Fruit fly (Drosophila melanogaster): ENCODE results near the gene CG1544.

The CG1544 gene

DNA sequence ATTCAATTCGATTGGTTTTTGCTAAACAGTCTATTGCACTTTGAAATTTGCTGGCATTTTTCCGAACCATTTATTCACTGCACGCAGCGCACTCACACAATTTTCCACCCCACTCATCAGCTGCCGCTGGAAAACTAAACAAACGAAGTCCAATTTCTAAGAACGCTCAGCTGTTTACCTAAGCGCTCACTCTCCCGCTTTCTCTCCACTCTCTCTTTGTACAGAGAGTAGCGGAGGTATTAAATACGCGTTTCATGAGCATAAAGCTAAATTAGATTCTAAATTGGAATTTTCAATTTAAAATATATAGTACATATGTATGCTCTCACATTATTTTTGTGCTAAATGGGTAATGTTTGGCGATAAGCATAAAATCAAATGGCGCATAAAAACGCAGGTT, 27.7 kb upstream of the CG1544 start, which contains the start of gene stops (continued):
- TF ChIP-seq zen2 (GFP tag; IDR thresholded peaks at IDR 0.05; ENCODE audit: partially characterized antibody) = no peak
- TF ChIP-seq fd96Cb (tag; optimal IDR thresholded peaks at IDR 0.05) = peak; percentile 41
- no peak for TF ChIP-seq hth (optimal IDR thresholded peaks at IDR 0.05)
- no peak for TF ChIP-seq CHES-1-like (GFP tag; optimal IDR thresholded peaks at IDR 0.05)
- TF ChIP-seq CG15696 (tag; optimal IDR thresholded peaks at IDR 0.05) = peak; percentile 31
- TF ChIP-seq peb (GFP tag; IDR thresholded peaks at IDR 0.05) = no peak
- no peak for TF ChIP-seq Lpt (GFP tag; optimal IDR thresholded peaks at IDR 0.05)
- no peak for TF ChIP-seq usp (GFP tag; optimal IDR thresholded peaks at IDR 0.05)
- TF ChIP-seq CG17385 (GFP tag; optimal IDR thresholded peaks at IDR 0.05) = peak; percentile 46
- no peak for TF ChIP-seq nerfin-2 (GFP tag; IDR thresholded peaks at IDR 0.05; ENCODE audit: partially characterized antibody)
- no peak for TF ChIP-seq CG4854 (GFP tag; optimal IDR thresholded peaks at IDR 0.05)
- no peak for TF ChIP-seq Myb (GFP tag; optimal IDR thresholded peaks at IDR 0.05)
- peak; percentile 76 for TF ChIP-seq HHEX (GFP tag; optimal IDR thresholded peaks at IDR 0.05)
- no peak for TF ChIP-seq CG30403 (GFP tag; optimal IDR thresholded peaks at IDR 0.05)
- TF ChIP-seq CG13287 (GFP tag; IDR thresholded peaks at IDR 0.05; ENCODE audit: partially characterized antibody) = no peak
- peak; percentile 61 for TF ChIP-seq CG2875 (GFP tag; optimal IDR thresholded peaks at IDR 0.05)
- TF ChIP-seq CG12155 (GFP tag; optimal IDR thresholded peaks at IDR 0.05) = no peak
- TF ChIP-seq bigmax (GFP tag; optimal IDR thresholded peaks at IDR 0.05) = peak; percentile 17
- TF ChIP-seq CG17612 (GFP tag; IDR thresholded peaks at IDR 0.05) = no peak
- peak; percentile 50 for TF ChIP-seq CG6254 (GFP tag; optimal IDR thresholded peaks at IDR 0.05)
- TF ChIP-seq psq (GFP tag; optimal IDR thresholded peaks at IDR 0.05) = no peak
- TF ChIP-seq CG2120 (GFP tag; optimal IDR thresholded peaks at IDR 0.05) = peak; percentile 21
- peak; percentile 84 for TF ChIP-seq CG11695 (GFP tag; IDR thresholded peaks at IDR 0.05)
- TF ChIP-seq MTF-1 (GFP tag; optimal IDR thresholded peaks at IDR 0.05; ENCODE audit: borderline replicate concordance) = peak; percentile 66
- TF ChIP-seq CG9817 (tag; optimal IDR thresholded peaks at IDR 0.05) = no peak
- TF ChIP-seq sens (GFP tag) = peak; percentile 90
- no peak for TF ChIP-seq CG7357 (GFP tag; IDR thresholded peaks at IDR 0.05)
- TF ChIP-seq CG18476 (GFP tag; optimal IDR thresholded peaks at IDR 0.05) = peak; percentile 43
- no peak for TF ChIP-seq Lhr (GFP tag; optimal IDR thresholded peaks at IDR 0.05)
- no peak for TF ChIP-seq CG30431 (GFP tag; optimal IDR thresholded peaks at IDR 0.05)
- TF ChIP-seq HLHmδ (GFP tag; optimal IDR thresholded peaks at IDR 0.05) = peak; percentile 43
- no peak for TF ChIP-seq CG42726 (GFP tag; IDR thresholded peaks at IDR 0.05; ENCODE audit: partially characterized antibody)
- no peak for TF ChIP-seq Spps (tag; optimal IDR thresholded peaks at IDR 0.05)
- TF ChIP-seq CG15073 (GFP tag; optimal IDR thresholded peaks at IDR 0.05) = no peak
- no peak for TF ChIP-seq CG8388 (GFP tag; optimal IDR thresholded peaks at IDR 0.05)
- peak; percentile 19 for TF ChIP-seq chn (GFP tag; optimal IDR thresholded peaks at IDR 0.05)
- no peak; the same call in 1 of the 2 replicates for TF ChIP-seq MBD-R2 (GFP tag; IDR thresholded peaks at IDR 0.05)
- no peak for TF ChIP-seq toy (GFP tag; IDR thresholded peaks at IDR 0.05)
- TF ChIP-seq abd-A (tag; optimal IDR thresholded peaks at IDR 0.05) = no peak
- no peak for TF ChIP-seq CG13424 (tag; optimal IDR thresholded peaks at IDR 0.05)
- no peak for TF ChIP-seq Oli (tag; optimal IDR thresholded peaks at IDR 0.05)
- no peak for TF ChIP-seq CG2129 (GFP tag; IDR thresholded peaks at IDR 0.05; ENCODE audit: partially characterized antibody)
- TF ChIP-seq phol (tag; optimal IDR thresholded peaks at IDR 0.05) = no peak
- no peak for TF ChIP-seq CkIIα-i1 (GFP tag; IDR thresholded peaks at IDR 0.05)
- TF ChIP-seq CTCF (GFP tag; optimal IDR thresholded peaks at IDR 0.05) = peak; percentile 18
- no peak for TF ChIP-seq sisA (GFP tag; IDR thresholded peaks at IDR 0.05)
- TF ChIP-seq sima (GFP tag; optimal IDR thresholded peaks at IDR 0.05) = no peak
- no peak for TF ChIP-seq lola (GFP tag; optimal IDR thresholded peaks at IDR 0.05)
- TF ChIP-seq PHDP (tag; optimal IDR thresholded peaks at IDR 0.05) = peak; percentile 53
- peak; percentile 33 for TF ChIP-seq lab (GFP tag; optimal IDR thresholded peaks at IDR 0.05)
- 0 out of 3 replicates have a peak, but pooled peaks have one; percentile 29 for TF ChIP-seq gce (GFP tag; IDR thresholded peaks at IDR 0.05)
